Worm (Caenorhabditis elegans): ENCODE results near the gene sre-47.
"Not testable (repeated sequence)": the region's sequence is repeated elsewhere in the genome, so short reads cannot be mapped to it uniquely, and the experiment has no call there.

- TF ChIP-seq unc-130 (tag; optimal IDR thresholded peaks at IDR 0.05); ztf-4 (tag; optimal IDR thresholded peaks at IDR 0.05); unc-62 (GFP tag; optimal IDR thresholded peaks at IDR 0.05); mep-1 (tag; optimal IDR thresholded peaks at IDR 0.05); snpc-4 (tag; optimal IDR thresholded peaks at IDR 0.05); fos-1 (tag; optimal IDR thresholded peaks at IDR 0.05); tlp-1 (tag; optimal IDR thresholded peaks at IDR 0.05); lin-39 (tag; optimal IDR thresholded peaks at IDR 0.05); aly-2 (tag; optimal IDR thresholded peaks at IDR 0.05); pag-3 (tag; optimal IDR thresholded peaks at IDR 0.05; ENCODE audit: borderline replicate concordance, insufficient read depth): not testable (repeated sequence)
Observed at ce11 chrII:14021230-14021629, 36.8 kb upstream of the sre-47 start, which contains the start of gene F01D5.10.

Measured in whole organism, L1 larva.